Fruit fly (Drosophila melanogaster) whole organism, prepupa: Measurements from ENCODE around the gene Nepl3.

Experiments
- Blimp-1 ChIP-seq: fragments of 200-800 bp; sonication (Bioruptor generic); optimal IDR thresholded peaks from 3 replicates; lab custom pipeline; 2017; ENCODE audit warnings: missing biosample characterization, missing genetic modification characterization, mild to moderate bottlenecking, moderate library complexity, missing genetic modification reagents
- CG10669 ChIP-seq: fragments of 200-800 bp; sonication (Bioruptor generic); optimal IDR thresholded peaks from 3 replicates; lab custom pipeline; 2018; ENCODE audit warnings: missing biosample characterization, mild to moderate bottlenecking, missing genetic modification characterization, moderate library complexity
- CG1621 ChIP-seq: fragments of 200-800 bp; sonication (Bioruptor generic); optimal IDR thresholded peaks from 3 replicates; lab custom pipeline; 2018; ENCODE audit warnings: missing biosample characterization, mild to moderate bottlenecking, missing genetic modification characterization
- CG16779 ChIP-seq: fragments of 200-800 bp; sonication (Bioruptor generic); optimal IDR thresholded peaks from 3 replicates; lab custom pipeline; 2017; ENCODE audit warnings: missing biosample characterization, mild to moderate bottlenecking, missing genetic modification characterization
- CG3032 ChIP-seq: fragments of 200-800 bp; optimal IDR thresholded peaks from 2 replicates; lab custom pipeline; 2019; ENCODE audit warnings: missing biosample characterization, mild to moderate bottlenecking, missing genetic modification characterization, moderate library complexity
- CG34406 ChIP-seq: fragments of 200-800 bp; sonication (Bioruptor generic); optimal IDR thresholded peaks from 3 replicates; lab custom pipeline; 2016; ENCODE audit warnings: missing biosample characterization, missing genetic modification characterization
- CG6163 ChIP-seq: fragments of 200-800 bp; sonication (Bioruptor generic); IDR thresholded peaks from 3 replicates; pipeline ENCODE4 v1.3.6; 2022; ENCODE audit warnings: missing biosample characterization, missing genetic modification characterization
- CG6276 ChIP-seq: fragments of 200-800 bp; sonication (Bioruptor generic); optimal IDR thresholded peaks from 2 replicates; lab custom pipeline; 2017; ENCODE audit warnings: missing biosample characterization, mild to moderate bottlenecking, missing genetic modification characterization
- CG6792 ChIP-seq: fragments of 200-800 bp; sonication (Bioruptor generic); optimal IDR thresholded peaks from 3 replicates; lab custom pipeline; 2016; ENCODE audit warnings: missing biosample characterization, missing genetic modification characterization
- CG6854 ChIP-seq: fragments of 200-800 bp; sonication (Bioruptor generic); optimal IDR thresholded peaks from 2 replicates; lab custom pipeline; 2017; ENCODE audit warnings: missing biosample characterization, mild to moderate bottlenecking, missing genetic modification characterization
- CG8119 ChIP-seq: fragments of 200-800 bp; sonication (Bioruptor generic); IDR thresholded peaks from 3 replicates; pipeline ENCODE4 v1.3.6; 2022; ENCODE audit warnings: missing biosample characterization, missing genetic modification characterization
- CG8632 ChIP-seq: fragments of 200-800 bp; sonication (Bioruptor generic); optimal IDR thresholded peaks from 3 replicates; lab custom pipeline; 2016; ENCODE audit warnings: missing biosample characterization, missing genetic modification characterization
- Eip78C ChIP-seq: fragments of 200-800 bp; sonication (Bioruptor generic); peaks from one replicate; lab custom pipeline; 2016; ENCODE audit warnings: missing biosample characterization, missing genetic modification characterization
- Eip93F ChIP-seq: fragments of 200-800 bp; sonication (Bioruptor generic); optimal IDR thresholded peaks from 2 replicates; lab custom pipeline; 2016; ENCODE audit warnings: missing biosample characterization, mild to moderate bottlenecking, missing genetic modification characterization
- Hr39 ChIP-seq: fragments of 200-800 bp; sonication (Bioruptor generic); optimal IDR thresholded peaks from 2 replicates; lab custom pipeline; 2016; ENCODE audit warnings: missing biosample characterization, missing genetic modification characterization
- Lpt ChIP-seq: fragments of 200-800 bp; sonication (Bioruptor generic); optimal IDR thresholded peaks from 3 replicates; lab custom pipeline; 2016; ENCODE audit warnings: missing biosample characterization, missing genetic modification characterization
- Met ChIP-seq: fragments of 200-800 bp; sonication (Bioruptor generic); optimal IDR thresholded peaks from 3 replicates; lab custom pipeline; 2016; ENCODE audit warnings: missing biosample characterization, missing genetic modification characterization
- OdsH ChIP-seq: fragments of 200-800 bp; sonication (Bioruptor generic); optimal IDR thresholded peaks from 3 replicates; lab custom pipeline; 2016; ENCODE audit warnings: missing biosample characterization, missing genetic modification characterization
- Smox ChIP-seq: fragments of 200-800 bp; sonication (Bioruptor generic); optimal IDR thresholded peaks from 3 replicates; lab custom pipeline; 2016; ENCODE audit warnings: missing biosample characterization, missing genetic modification characterization
- acj6 ChIP-seq: fragments of 200-800 bp; sonication (Bioruptor generic); optimal IDR thresholded peaks from 3 replicates; lab custom pipeline; 2016; ENCODE audit warnings: missing biosample characterization, missing genetic modification characterization
- cyc ChIP-seq: fragments of 200-800 bp; sonication (Bioruptor generic); optimal IDR thresholded peaks from 3 replicates; lab custom pipeline; 2016; ENCODE audit warnings: missing biosample characterization, missing genetic modification characterization
- dac ChIP-seq: fragments of 200-800 bp; sonication (Bioruptor generic); optimal IDR thresholded peaks from 2 replicates; lab custom pipeline; 2017; ENCODE audit warnings: missing biosample characterization, mild to moderate bottlenecking, missing genetic modification characterization
- eg ChIP-seq: fragments of 200-800 bp; sonication (Bioruptor generic); IDR thresholded peaks from 3 replicates; pipeline ENCODE4 v1.3.6; 2022; ENCODE audit warnings: missing biosample characterization, missing genetic modification characterization
- esn ChIP-seq: fragments of 200-800 bp; sonication (Bioruptor generic); optimal IDR thresholded peaks from 2 replicates; lab custom pipeline; 2016; ENCODE audit warnings: missing biosample characterization, mild to moderate bottlenecking, missing genetic modification characterization, moderate library complexity
- pdm3 ChIP-seq: fragments of 200-800 bp; sonication (Bioruptor generic); optimal IDR thresholded peaks from 3 replicates; lab custom pipeline; 2016; ENCODE audit warnings: missing biosample characterization, missing genetic modification characterization
- salr ChIP-seq, 2 experiments: fragments of 200-800 bp; sonication (Bioruptor generic); optimal IDR thresholded peaks; 3 replicates each; lab custom pipeline; 2016 to 2018; ENCODE audit warnings: missing biosample characterization in 2 of 2, missing genetic modification characterization in 2 of 2, mild to moderate bottlenecking in 1 of 2
- spab ChIP-seq: fragments of 200-800 bp; sonication (Bioruptor generic); optimal IDR thresholded peaks from 2 replicates; lab custom pipeline; 2017; ENCODE audit warnings: missing biosample characterization, mild to moderate bottlenecking, missing genetic modification characterization, missing genetic modification reagents
- ss ChIP-seq, 2 experiments: fragments of 200-800 bp; sonication (Bioruptor generic); optimal IDR thresholded peaks; 2 replicates in 1 of 2; 3 replicates in 1 of 2; lab custom pipeline; 2017 to 2018; ENCODE audit warnings: mild to moderate bottlenecking in 2 of 2, missing biosample characterization in 2 of 2, missing genetic modification characterization in 2 of 2, moderate library complexity in 1 of 2
- svp ChIP-seq: fragments of 200-800 bp; sonication (Bioruptor generic); peaks from one replicate; lab custom pipeline; 2016; ENCODE audit warnings: missing biosample characterization, missing genetic modification characterization
- topi ChIP-seq: fragments of 200-800 bp; sonication (Bioruptor generic); optimal IDR thresholded peaks from 3 replicates; lab custom pipeline; 2016; ENCODE audit warnings: missing biosample characterization, missing genetic modification characterization
- vri ChIP-seq: fragments of 200-800 bp; sonication (Bioruptor generic); optimal IDR thresholded peaks from 3 replicates; lab custom pipeline; 2016; ENCODE audit warnings: missing biosample characterization, mild to moderate bottlenecking, missing genetic modification characterization

The Nepl3 gene

dm6 chr2L:5030535-5030934, 27.5 kb downstream of the Nepl3 start:
- peak; percentile 99 for TF ChIP-seq svp (GFP tag; lab: Kevin White, UChicago)
- TF ChIP-seq cyc (GFP tag; lab: Kevin White, UChicago) = no peak

- TF ChIP-seq eg (GFP tag; lab: Robert Waterston, UW) (no peak), CG6276 (GFP tag; lab: Kevin White, UChicago) (no peak), spab (GFP tag; lab: Kevin White, UChicago) (no peak), CG6792 (GFP tag; lab: Kevin White, UChicago) (no peak), CG8119 (GFP tag; lab: Robert Waterston, UW) (no peak), CG8632 (GFP tag; lab: Kevin White, UChicago) (no peak), CG34406 (GFP tag; lab: Kevin White, UChicago) (no peak), Blimp-1 (no peak)
These were observed 28.3 kb downstream of the Nepl3 start for dm6 chr2L:5029809-5030108.

dm6 chr2L:5029049-5029808, 28.8 kb downstream of the Nepl3 start, which contains the start of gene Col4a1:
Gene Col4a1 (plus strand): TSS chr2L:5029609.
- TF ChIP-seq Eip78C (GFP tag; lab: Kevin White, UChicago) (peak; percentile 15), CG6163 (GFP tag; lab: Robert Waterston, UW) (0 out of 3 replicates have a peak, but pooled peaks have one; percentile 22), svp (GFP tag; lab: Kevin White, UChicago) (peak; percentile 73), CG34406 (GFP tag; lab: Kevin White, UChicago) (no peak), eg (GFP tag; lab: Robert Waterston, UW) (0 out of 3 replicates have a peak, but pooled peaks have one; percentile 12)
- TF ChIP-seq, all 60 proteins: peak for 4

- TF ChIP-seq OdsH (no peak), dac (no peak), topi (GFP tag; lab: Kevin White, UChicago) (no peak), CG6792 (GFP tag; lab: Kevin White, UChicago) (no peak)
These were observed 30.0 kb downstream of the Nepl3 start, which contains the start of gene vkg for dm6 chr2L:5028091-5028490. Gene vkg (minus strand): TSS chr2L:5028191.

- peak; percentile 39 for TF ChIP-seq svp (GFP tag; lab: Kevin White, UChicago)
- no peak for TF ChIP-seq esn (GFP tag; lab: Kevin White, UChicago)
These were observed 30.6 kb downstream of the Nepl3 start for dm6 chr2L:5027321-5028069.

dm6 chr2L:5025557-5025956, 32.5 kb downstream of the Nepl3 start:
- TF ChIP-seq esn (GFP tag; lab: Kevin White, UChicago) (no peak), Eip93F (no peak), CG6792 (GFP tag; lab: Kevin White, UChicago) (no peak), CG16779 (tag; lab: Kevin White, UChicago) (no peak), acj6 (no peak), CG34406 (GFP tag; lab: Kevin White, UChicago) (no peak), vri (GFP tag; lab: Kevin White, UChicago) (no peak), CG6854 (no peak), Smox (GFP tag; lab: Kevin White, UChicago) (no peak), pdm3 (GFP tag; lab: Kevin White, UChicago) (no peak)

- peak; percentile 22 for TF ChIP-seq svp (GFP tag; lab: Kevin White, UChicago)
- TF ChIP-seq Eip78C (GFP tag; lab: Kevin White, UChicago) = no peak
These were observed 35.4 kb downstream of the Nepl3 start for dm6 chr2L:5022602-5023001.

dm6 chr2L:5020479-5020878, 37.6 kb downstream of the Nepl3 start:
- no peak for TF ChIP-seq Lpt
- TF ChIP-seq ss (GFP tag; optimal IDR thresholded peaks at IDR 0.05; lab: Kevin White, UChicago) = no peak
- TF ChIP-seq CG1621 (tag; lab: Kevin White, UChicago) = no peak
- no peak for TF ChIP-seq salr (GFP tag; optimal IDR thresholded peaks at IDR 0.05; lab: Kevin White, UChicago)
- TF ChIP-seq CG8119 (GFP tag; lab: Robert Waterston, UW) = no peak
- no peak for TF ChIP-seq CG10669 (GFP tag; lab: Kevin White, UChicago)
- no peak for TF ChIP-seq dac
- TF ChIP-seq Hr39 (GFP tag; lab: Kevin White, UChicago) = no peak
- no peak for TF ChIP-seq CG3032 (tag; lab: Kevin White, UChicago)
- TF ChIP-seq Eip93F = no peak
- no peak for TF ChIP-seq CG6276 (GFP tag; lab: Kevin White, UChicago)
- TF ChIP-seq esn (GFP tag; lab: Kevin White, UChicago) = no peak
- TF ChIP-seq Met (GFP tag; lab: Kevin White, UChicago) = no peak
